Worm (Caenorhabditis elegans) whole organism, L3 larva: ENCODE results near the gene jac-1.

Experiments
- ceh-9 ChIP-seq: sonication (generic microtip); optimal IDR thresholded peaks from 2 replicates; lab custom pipeline; 2018; ENCODE audit warnings: missing biosample characterization, missing genetic modification characterization
- elt-3 ChIP-seq, 3 experiments: fragments of 150-350 bp in 1 of 3; sonication (generic microtip) in 2 of 3; optimal IDR thresholded peaks; 2 replicates in 2 of 3; 4 replicates in 1 of 3; lab custom pipeline; 2014 to 2017; ENCODE audit warnings: missing biosample characterization in 3 of 3, missing genetic modification characterization in 3 of 3
- mdl-1 ChIP-seq: fragments of 150-350 bp; optimal IDR thresholded peaks from 2 replicates; lab custom pipeline; 2014; ENCODE audit warnings: missing biosample characterization, missing genetic modification characterization
- unc-39 ChIP-seq: sonication (generic microtip); optimal IDR thresholded peaks from 4 replicates; lab custom pipeline; 2017; ENCODE audit warnings: missing biosample characterization, missing genetic modification characterization

DNA sequence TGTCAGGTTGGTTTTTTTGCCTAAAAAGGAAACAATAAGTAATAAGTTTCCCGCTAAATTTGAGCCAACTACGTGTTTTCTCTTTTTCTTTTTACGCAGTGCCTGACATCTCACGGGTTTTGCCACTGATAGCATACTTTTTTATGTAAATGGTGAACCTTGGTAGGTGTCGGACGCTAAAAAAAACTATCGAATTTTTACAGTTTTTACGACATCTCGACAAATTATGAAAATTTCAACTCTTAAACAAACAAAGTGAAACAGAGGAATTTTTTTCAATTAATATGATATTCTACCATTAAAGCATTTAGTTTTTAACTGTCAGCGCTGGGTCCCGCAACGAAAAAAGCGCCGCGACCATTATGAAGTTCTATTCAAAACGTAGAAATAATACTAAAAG is 33.8 kb upstream of the jac-1 start:
- TF ChIP-seq mdl-1 (tag; lab: Kevin White, UChicago) (no peak), ceh-9 (tag; lab: Kevin White, UChicago) (no peak), unc-39 (tag; lab: Kevin White, UChicago) (no peak), elt-3 (tag; optimal IDR thresholded peaks at IDR 0.05; lab: Kevin White, UChicago) (no peak)
